Fruit fly (Drosophila melanogaster) whole organism, embryonic: ENCODE data around the gene CG34461.
A peak's percentile ranks its signal among the peaks of the same experiment; 100 is the strongest.

Experiments used
- CG10431 ChIP-seq: fragments of 200-800 bp; sonication (Bioruptor generic); optimal IDR thresholded peaks from 3 replicates; lab custom pipeline; 2018; ENCODE audit warnings: missing biosample characterization, mild to moderate bottlenecking, missing genetic modification characterization
- CG10654 ChIP-seq: fragments of 200-800 bp; sonication (Bioruptor generic); optimal IDR thresholded peaks from 2 replicates; lab custom pipeline; 2016; ENCODE audit warnings: missing biosample characterization, missing genetic modification characterization
- CG10979 ChIP-seq: fragments of 200-800 bp; sonication (Bioruptor generic); optimal IDR thresholded peaks from 2 replicates; lab custom pipeline; 2018; ENCODE audit warnings: missing biosample characterization, mild to moderate bottlenecking, missing genetic modification characterization, moderate library complexity
- CG11456 ChIP-seq: fragments of 200-800 bp; sonication (Bioruptor generic); IDR thresholded peaks from 3 replicates; pipeline ENCODE4 v1.3.6; 2022; ENCODE audit warnings: missing biosample characterization, missing genetic modification characterization
- CG11560 ChIP-seq: fragments of 200-800 bp; sonication (Bioruptor generic); IDR thresholded peaks from 3 replicates; pipeline ENCODE4 v1.3.6; 2022; ENCODE audit warnings: missing biosample characterization, missing genetic modification characterization
- CG12769 ChIP-seq: fragments of 200-800 bp; sonication (Bioruptor generic); optimal IDR thresholded peaks from 2 replicates; lab custom pipeline; 2019; ENCODE audit warnings: missing biosample characterization, mild to moderate bottlenecking, missing genetic modification characterization, moderate library complexity
- CG13775 ChIP-seq: fragments of 200-800 bp; sonication (Bioruptor generic); optimal IDR thresholded peaks from 3 replicates; lab custom pipeline; 2017; ENCODE audit warnings: missing biosample characterization, mild to moderate bottlenecking, missing genetic modification characterization
- CG15479 ChIP-seq: fragments of 200-800 bp; sonication (Bioruptor generic); optimal IDR thresholded peaks from 3 replicates; lab custom pipeline; 2019; ENCODE audit warnings: missing biosample characterization, mild to moderate bottlenecking, missing genetic modification characterization, moderate library complexity
- CG15696 ChIP-seq: fragments of 200-800 bp; sonication (Bioruptor generic); optimal IDR thresholded peaks from 2 replicates; lab custom pipeline; 2019; ENCODE audit warnings: missing biosample characterization, mild to moderate bottlenecking, missing genetic modification characterization, moderate library complexity
- CG17186 ChIP-seq: fragments of 200-800 bp; sonication (Bioruptor generic); optimal IDR thresholded peaks from 3 replicates; lab custom pipeline; 2017; ENCODE audit warnings: missing biosample characterization, missing genetic modification reagents, missing genetic modification characterization
- CG17829 ChIP-seq: fragments of 200-800 bp; optimal IDR thresholded peaks from 2 replicates; lab custom pipeline; 2019; ENCODE audit warnings: missing biosample characterization, mild to moderate bottlenecking, missing genetic modification characterization, moderate library complexity
- CG2199 ChIP-seq: fragments of 200-800 bp; sonication (Bioruptor generic); IDR thresholded peaks from 3 replicates; pipeline ENCODE4 v1.3.6; 2022; ENCODE audit warnings: missing biosample characterization, missing genetic modification characterization
- CG2202 ChIP-seq: fragments of 200-800 bp; sonication (Bioruptor generic); optimal IDR thresholded peaks from 2 replicates; lab custom pipeline; 2018; ENCODE audit warnings: missing biosample characterization, mild to moderate bottlenecking, missing genetic modification characterization
- CG30403 ChIP-seq: fragments of 200-800 bp; sonication (Bioruptor generic); optimal IDR thresholded peaks from 3 replicates; lab custom pipeline; 2016; ENCODE audit warnings: missing biosample characterization, missing genetic modification characterization
- CG3838 ChIP-seq: fragments of 200-800 bp; sonication (Bioruptor generic); optimal IDR thresholded peaks from 3 replicates; lab custom pipeline; 2016; ENCODE audit warnings: missing biosample characterization, missing genetic modification characterization
- CG4820 ChIP-seq: fragments of 200-800 bp; sonication (Bioruptor generic); optimal IDR thresholded peaks from 3 replicates; lab custom pipeline; 2016; ENCODE audit warnings: missing biosample characterization, missing genetic modification characterization
- CG6254 ChIP-seq: fragments of 200-800 bp; sonication (Bioruptor generic); optimal IDR thresholded peaks from 3 replicates; lab custom pipeline; 2017; ENCODE audit warnings: mild to moderate bottlenecking, missing biosample characterization, missing genetic modification reagents, missing genetic modification characterization
- CG6791 ChIP-seq: fragments of 200-800 bp; sonication (Bioruptor generic); IDR thresholded peaks from 3 replicates; pipeline ENCODE4 v1.3.6; 2022; ENCODE audit warnings: missing biosample characterization, missing genetic modification characterization; ENCODE audit not compliant: partially characterized antibody
- CG7271 ChIP-seq: fragments of 200-800 bp; sonication (Bioruptor generic); optimal IDR thresholded peaks from 2 replicates; lab custom pipeline; 2018; ENCODE audit warnings: missing biosample characterization, mild to moderate bottlenecking, missing genetic modification characterization, moderate library complexity
- CG7745 ChIP-seq: fragments of 200-800 bp; sonication (Bioruptor generic); optimal IDR thresholded peaks from 2 replicates; lab custom pipeline; 2018; ENCODE audit warnings: missing biosample characterization, mild to moderate bottlenecking, missing genetic modification characterization, moderate library complexity
- CG8359 ChIP-seq: fragments of 200-800 bp; sonication (Bioruptor generic); optimal IDR thresholded peaks from 2 replicates; lab custom pipeline; 2017; ENCODE audit warnings: missing biosample characterization, mild to moderate bottlenecking, missing genetic modification characterization, borderline replicate concordance
- CG9609 ChIP-seq: fragments of 200-800 bp; sonication (Bioruptor generic); optimal IDR thresholded peaks from 3 replicates; lab custom pipeline; 2016; ENCODE audit warnings: missing biosample characterization, missing genetic modification characterization
- CTCF ChIP-seq: fragments of 200-800 bp; sonication (Bioruptor generic); optimal IDR thresholded peaks from 2 replicates; lab custom pipeline; 2017; ENCODE audit warnings: missing biosample characterization, mild to moderate bottlenecking, missing genetic modification characterization, moderate library complexity
- ERR ChIP-seq: fragments of 200-800 bp; sonication (Bioruptor generic); optimal IDR thresholded peaks from 2 replicates; lab custom pipeline; 2016; ENCODE audit warnings: missing biosample characterization, missing genetic modification characterization
- GATAe ChIP-seq: fragments of 200-800 bp; sonication (Bioruptor generic); conservative IDR thresholded peaks from 2 replicates; pipeline ENCODE4 v1.3.6; 2022; ENCODE audit warnings: missing biosample characterization, missing genetic modification characterization
- Mrtf ChIP-seq: fragments of 200-800 bp; sonication (Bioruptor generic); IDR thresholded peaks from 3 replicates; pipeline ENCODE4 v1.3.6; 2022; ENCODE audit warnings: missing biosample characterization, missing genetic modification characterization
- NC2α ChIP-seq: fragments of 200-800 bp; sonication (Bioruptor generic); optimal IDR thresholded peaks from 2 replicates; lab custom pipeline; 2016; ENCODE audit warnings: missing biosample characterization, missing genetic modification characterization
- Oaz ChIP-seq: fragments of 200-800 bp; sonication (Bioruptor generic); IDR thresholded peaks from 2 replicates; pipeline ENCODE4 v1.3.6; 2022; ENCODE audit warnings: missing biosample characterization, missing genetic modification characterization
- Opbp ChIP-seq: fragments of 200-800 bp; sonication (Bioruptor generic); IDR thresholded peaks from 3 replicates; pipeline ENCODE4 v1.3.6; 2022; ENCODE audit warnings: missing biosample characterization, missing genetic modification characterization; ENCODE audit not compliant: partially characterized antibody
- Pdp1 ChIP-seq, 2 experiments: fragments of 200-800 bp; sonication (Bioruptor generic); optimal IDR thresholded peaks; 3 replicates each; lab custom pipeline; 2016; ENCODE audit warnings: missing biosample characterization in 2 of 2, missing genetic modification characterization in 2 of 2, mild to moderate bottlenecking in 1 of 2, moderate library complexity in 1 of 2
- Ravus ChIP-seq: fragments of 200-800 bp; sonication (Bioruptor generic); IDR thresholded peaks from 2 replicates; pipeline ENCODE4 v1.3.6; 2022; ENCODE audit warnings: missing biosample characterization, missing genetic modification characterization
- Tbp ChIP-seq: fragments of >200 bp; optimal IDR thresholded peaks from 2 replicates; lab custom pipeline; 2018; ENCODE audit warnings: missing biosample characterization, missing genetic modification characterization
- abd-A ChIP-seq: fragments of 200-800 bp; sonication (Bioruptor generic); optimal IDR thresholded peaks from 3 replicates; lab custom pipeline; 2019; ENCODE audit warnings: missing biosample characterization, mild to moderate bottlenecking, missing genetic modification characterization, moderate library complexity
- cad ChIP-seq: fragments of >200 bp; optimal IDR thresholded peaks from 2 replicates; lab custom pipeline; 2017; ENCODE audit warnings: missing biosample characterization, missing genetic modification characterization
- cato ChIP-seq: fragments of 200-800 bp; sonication (Bioruptor generic); optimal IDR thresholded peaks from 2 replicates; lab custom pipeline; 2016; ENCODE audit warnings: missing biosample characterization, missing genetic modification characterization, borderline replicate concordance
- emc ChIP-seq: fragments of 200-800 bp; sonication (Bioruptor generic); optimal IDR thresholded peaks from 2 replicates; lab custom pipeline; 2016; ENCODE audit warnings: missing biosample characterization, missing genetic modification characterization
- eve ChIP-seq, 2 experiments: fragments of >200 bp; optimal IDR thresholded peaks; 2 replicates each; lab custom pipeline; 2017; ENCODE audit warnings: missing biosample characterization in 2 of 2, missing genetic modification characterization in 2 of 2
- fd102C ChIP-seq: fragments of 200-800 bp; sonication (Bioruptor generic); optimal IDR thresholded peaks from 2 replicates; lab custom pipeline; 2018; ENCODE audit warnings: missing biosample characterization, mild to moderate bottlenecking, missing genetic modification characterization, moderate library complexity
- gfzf ChIP-seq: fragments of 200-800 bp; sonication (Bioruptor generic); optimal IDR thresholded peaks from 2 replicates; lab custom pipeline; 2016; ENCODE audit warnings: missing biosample characterization, mild to moderate bottlenecking, missing genetic modification characterization, moderate library complexity
- ken ChIP-seq: fragments of 200-800 bp; sonication (Bioruptor generic); IDR thresholded peaks from 3 replicates; pipeline ENCODE4 v1.3.6; 2022; ENCODE audit warnings: missing biosample characterization, missing genetic modification characterization
- klu ChIP-seq: fragments of 200-800 bp; sonication (Bioruptor generic); IDR thresholded peaks from 2 replicates; pipeline ENCODE4 v1.3.6; 2022; ENCODE audit warnings: missing biosample characterization, missing genetic modification characterization
- prd ChIP-seq, 3 experiments: fragments of >200 bp in 2 of 3; fragments of 200-800 bp in 1 of 3; sonication (Bioruptor generic) in 1 of 3; optimal IDR thresholded peaks in 2 of 3; IDR thresholded peaks in 1 of 3; 2 replicates in 2 of 3; 3 replicates in 1 of 3; pipeline versions ENCODE4 v1.3.6 to Lab custom; 2017 to 2022; ENCODE audit warnings: missing biosample characterization in 1 of 3, missing genetic modification characterization in 1 of 3
- pum ChIP-seq: fragments of 200-800 bp; sonication (Bioruptor generic); optimal IDR thresholded peaks from 2 replicates; lab custom pipeline; 2016; ENCODE audit warnings: missing biosample characterization, missing genetic modification characterization
- ranshi ChIP-seq: fragments of 200-800 bp; sonication (Bioruptor generic); IDR thresholded peaks from 2 replicates; pipeline ENCODE4 v1.3.6; 2022; ENCODE audit warnings: missing biosample characterization, missing genetic modification characterization
- sd ChIP-seq: fragments of 200-800 bp; sonication (Bioruptor generic); optimal IDR thresholded peaks from 3 replicates; lab custom pipeline; 2018; ENCODE audit warnings: missing biosample characterization, mild to moderate bottlenecking, missing genetic modification characterization, moderate library complexity
- sug ChIP-seq: fragments of 200-800 bp; optimal IDR thresholded peaks from 2 replicates; lab custom pipeline; 2019; ENCODE audit warnings: missing biosample characterization, mild to moderate bottlenecking, missing genetic modification characterization, moderate library complexity
- trh ChIP-seq: fragments of 200-800 bp; sonication (Bioruptor generic); optimal IDR thresholded peaks from 2 replicates; lab custom pipeline; 2016; ENCODE audit warnings: missing biosample characterization, missing genetic modification characterization
- wor ChIP-seq: fragments of 200-800 bp; sonication (Bioruptor generic); IDR thresholded peaks from 2 replicates; pipeline ENCODE4 v1.3.6; 2022; ENCODE audit warnings: missing biosample characterization, missing genetic modification characterization

CG34461 gene

DNA sequence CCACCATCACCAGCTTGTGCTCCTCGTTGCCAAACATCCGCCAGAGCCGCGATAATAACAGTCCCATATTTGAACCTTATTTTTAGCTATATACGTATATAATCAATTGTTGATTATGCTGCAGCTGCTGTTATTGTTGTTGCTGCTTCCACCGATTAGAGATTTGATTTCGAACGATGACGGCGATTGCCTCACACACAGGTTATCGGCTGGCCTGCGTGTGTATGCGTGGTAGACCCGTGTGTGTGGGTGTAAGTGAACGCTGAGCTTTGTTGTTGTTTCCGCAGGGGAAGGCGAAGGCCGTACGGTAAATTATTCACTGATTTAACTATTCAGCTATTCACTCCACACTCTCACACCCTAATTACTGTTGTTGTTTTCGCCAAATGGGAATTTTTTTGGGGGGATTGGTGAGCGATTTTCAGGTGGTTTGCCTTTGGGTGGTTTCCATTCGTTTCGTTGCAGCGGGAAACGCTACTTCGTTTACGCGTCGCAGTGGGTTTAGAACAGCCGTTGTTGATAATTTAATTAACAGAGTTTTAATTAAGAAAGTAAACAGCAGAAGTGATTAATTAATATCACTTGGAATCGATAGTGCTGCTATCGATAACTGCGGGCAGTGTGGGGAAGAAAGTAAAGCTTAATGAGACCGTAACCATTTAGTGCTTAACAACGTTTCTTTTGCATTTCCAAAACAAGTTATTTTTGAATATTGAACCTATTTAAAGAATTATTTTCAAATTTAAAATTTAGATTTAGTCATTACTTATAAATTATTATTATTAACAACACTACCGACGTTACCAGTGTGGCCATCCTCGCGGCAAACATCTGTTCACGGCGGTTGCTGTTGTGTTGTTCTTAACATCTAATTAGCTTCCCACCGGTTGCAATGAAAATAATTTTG lies 26.2 kb upstream of the CG34461 start, which contains the start of the genes Arl5 and CG13671 (continued):
- TF ChIP-seq CTCF (GFP tag; lab: Kevin White, UChicago): peak; percentile 1
- peak; percentile 82; the same call in 1 of the 2 replicates for TF ChIP-seq ranshi (GFP tag; lab: Robert Waterston, UW)
- peak; percentile 54; the same call in 1 of the 2 replicates for TF ChIP-seq klu (GFP tag; lab: Robert Waterston, UW)
- peak; percentile 75 for TF ChIP-seq Mrtf (GFP tag; lab: Robert Waterston, UW)
- peak; percentile 64; the same call in 2 of the 3 replicates for TF ChIP-seq Opbp (GFP tag; lab: Robert Waterston, UW)
- TF ChIP-seq CG10654: peak; percentile 80
- no peak for TF ChIP-seq eve (GFP tag; optimal IDR thresholded peaks at IDR 0.05; lab: Kevin White, UChicago)
- peak; percentile 24 for TF ChIP-seq Ravus (GFP tag; lab: Robert Waterston, UW)
- TF ChIP-seq CG11560 (tag; lab: Robert Waterston, UW): no peak
- TF ChIP-seq pum (GFP tag; lab: Kevin White, UChicago): peak; percentile 54
- TF ChIP-seq CG4820 (GFP tag; lab: Kevin White, UChicago): peak; percentile 81
- no peak for TF ChIP-seq abd-A (tag; lab: Kevin White, UChicago)
- peak; percentile 68 for TF ChIP-seq CG2202 (tag; lab: Kevin White, UChicago)
- TF ChIP-seq sd (tag; lab: Kevin White, UChicago): no peak
- no peak for TF ChIP-seq emc
- 0 out of 2 replicates have a peak, but pooled peaks have one; percentile 30 for TF ChIP-seq Oaz
- peak; percentile 13 for TF ChIP-seq NC2α
- no peak for TF ChIP-seq CG3838 (GFP tag; lab: Kevin White, UChicago)
- peak; percentile 89 for TF ChIP-seq CG30403
- TF ChIP-seq cad (GFP tag; lab: Kevin White, UChicago): no peak
- TF ChIP-seq CG10979: peak; percentile 62
- peak; percentile 44 for TF ChIP-seq gfzf (GFP tag; lab: Kevin White, UChicago)
- TF ChIP-seq CG12769 (tag; lab: Kevin White, UChicago): peak; percentile 20
- no peak for TF ChIP-seq CG6254 (GFP tag; lab: Kevin White, UChicago)
- TF ChIP-seq Pdp1 (GFP tag; optimal IDR thresholded peaks at IDR 0.05; lab: Kevin White, UChicago): peak; percentile 50 to 57
- TF ChIP-seq CG8359 (GFP tag; lab: Kevin White, UChicago): no peak
- TF ChIP-seq Tbp (GFP tag; lab: Kevin White, UChicago): no peak
- peak; percentile 88 for TF ChIP-seq CG11456 (GFP tag; lab: Robert Waterston, UW)
- TF ChIP-seq GATAe (GFP tag; lab: Robert Waterston, UW): peak; percentile 66
- no peak for TF ChIP-seq prd (optimal IDR thresholded peaks at IDR 0.05; lab: Kevin White, UChicago)
- peak; percentile 91 for TF ChIP-seq prd (GFP tag; IDR thresholded peaks at IDR 0.05; lab: Robert Waterston, UW)
- TF ChIP-seq ERR: peak; percentile 13
- peak; percentile 84 for TF ChIP-seq CG7271 (tag; lab: Kevin White, UChicago)
- peak; percentile 83 for TF ChIP-seq ken
- peak; percentile 44; the same call in 1 of the 2 replicates for TF ChIP-seq wor (GFP tag; lab: Robert Waterston, UW)
- peak; percentile 43 for TF ChIP-seq CG15696 (tag; lab: Kevin White, UChicago)
- peak; percentile 74 for TF ChIP-seq cato (GFP tag; lab: Kevin White, UChicago)
- TF ChIP-seq CG13775 (GFP tag; lab: Kevin White, UChicago): peak; percentile 81
- peak; percentile 60 for TF ChIP-seq sug (tag; lab: Kevin White, UChicago)
- TF ChIP-seq CG15479: no peak
- TF ChIP-seq CG7745 (tag; lab: Kevin White, UChicago): peak; percentile 99
- no peak for TF ChIP-seq CG2199 (GFP tag; lab: Robert Waterston, UW)
- peak; percentile 67 for TF ChIP-seq CG9609 (GFP tag; lab: Kevin White, UChicago)
- peak; percentile 73 for TF ChIP-seq CG6791 (GFP tag; lab: Robert Waterston, UW)
- TF ChIP-seq trh: peak; percentile 64
- TF ChIP-seq CG10431 (GFP tag; lab: Kevin White, UChicago): no peak
- peak; percentile 79 for TF ChIP-seq CG17829
- TF ChIP-seq CG17186: peak; percentile 3
- peak; percentile 19 for TF ChIP-seq fd102C
